Fruit fly (Drosophila melanogaster): ENCODE results near the gene CG12985.
A peak's percentile ranks its signal among the peaks of the same experiment; 100 is the strongest.

CG12985 gene

dm6 chrX:17860711-17861110 is 22.8 kb upstream of the CG12985 start, which contains the start of the genes Arp8 and CG6769 (continued):
- TF ChIP-seq CG8319 (GFP tag; optimal IDR thresholded peaks at IDR 0.05) = no peak
- TF ChIP-seq lz (GFP tag; optimal IDR thresholded peaks at IDR 0.05) = no peak
- TF ChIP-seq Met (GFP tag; optimal IDR thresholded peaks at IDR 0.05) = peak; percentile 39
- no peak for TF ChIP-seq CG8119 (GFP tag; IDR thresholded peaks at IDR 0.05)
- TF ChIP-seq Ets96B (tag; optimal IDR thresholded peaks at IDR 0.05) = no peak
- no peak for TF ChIP-seq CG8632 (GFP tag; optimal IDR thresholded peaks at IDR 0.05)
- TF ChIP-seq CG10631 (GFP tag; optimal IDR thresholded peaks at IDR 0.05) = no peak
- no peak for TF ChIP-seq pdm3 (GFP tag; optimal IDR thresholded peaks at IDR 0.05)
- no peak for TF ChIP-seq spab (GFP tag; optimal IDR thresholded peaks at IDR 0.05)
- TF ChIP-seq Eip75B (GFP tag; optimal IDR thresholded peaks at IDR 0.05) = peak; percentile 3
- peak; percentile 32 for TF ChIP-seq Smox (GFP tag; optimal IDR thresholded peaks at IDR 0.05)
- peak; percentile 22 for TF ChIP-seq topi (GFP tag; optimal IDR thresholded peaks at IDR 0.05)
- no peak for TF ChIP-seq net (GFP tag; optimal IDR thresholded peaks at IDR 0.05)
- TF ChIP-seq CG6276 (GFP tag; optimal IDR thresholded peaks at IDR 0.05) = no peak
- no peak for TF ChIP-seq CG11762 (GFP tag; optimal IDR thresholded peaks at IDR 0.05; ENCODE audit: insufficient read depth)
- no peak for TF ChIP-seq vri (GFP tag; optimal IDR thresholded peaks at IDR 0.05)
- peak; percentile 6 for TF ChIP-seq achi (GFP tag; optimal IDR thresholded peaks at IDR 0.05)
- TF ChIP-seq CG1621 (tag; optimal IDR thresholded peaks at IDR 0.05) = peak; percentile 35
- no peak for TF ChIP-seq fkh (GFP tag; optimal IDR thresholded peaks at IDR 0.05)
- TF ChIP-seq CG6808 (GFP tag; optimal IDR thresholded peaks at IDR 0.05) = no peak
- TF ChIP-seq CG7368 (GFP tag; optimal IDR thresholded peaks at IDR 0.05) = no peak
- TF ChIP-seq Sox14 (GFP tag; optimal IDR thresholded peaks at IDR 0.05) = peak; percentile 56
- no peak for TF ChIP-seq Sox15 (GFP tag; optimal IDR thresholded peaks at IDR 0.05)
- TF ChIP-seq CG16779 (tag; optimal IDR thresholded peaks at IDR 0.05) = no peak
- TF ChIP-seq eg (GFP tag; IDR thresholded peaks at IDR 0.05) = no peak
- TF ChIP-seq CG6163 (GFP tag; IDR thresholded peaks at IDR 0.05) = no peak
- no peak for TF ChIP-seq CG6792 (GFP tag; optimal IDR thresholded peaks at IDR 0.05)
- TF ChIP-seq esn (GFP tag; optimal IDR thresholded peaks at IDR 0.05) = peak; percentile 53

- TF ChIP-seq esn (GFP tag; optimal IDR thresholded peaks at IDR 0.05) = peak; percentile 32
- no peak for TF ChIP-seq CG11294 (GFP tag; IDR thresholded peaks at IDR 0.05)
- TF ChIP-seq Eip78C (GFP tag) = peak; percentile 27
- no peak for TF ChIP-seq Hr4 (GFP tag; optimal IDR thresholded peaks at IDR 0.05)
- TF ChIP-seq acj6 (GFP tag; optimal IDR thresholded peaks at IDR 0.05) = no peak
- no peak for TF ChIP-seq ss (GFP tag; optimal IDR thresholded peaks at IDR 0.05)
- no peak for TF ChIP-seq CG1621 (tag; optimal IDR thresholded peaks at IDR 0.05)
- TF ChIP-seq cyc (GFP tag; optimal IDR thresholded peaks at IDR 0.05) = no peak
- TF ChIP-seq CG10669 (GFP tag; optimal IDR thresholded peaks at IDR 0.05) = no peak
- peak; percentile 18 for TF ChIP-seq Sox102F (GFP tag; optimal IDR thresholded peaks at IDR 0.05)
- TF ChIP-seq salr (GFP tag; optimal IDR thresholded peaks at IDR 0.05) = no peak
- no peak for TF ChIP-seq CG8632 (GFP tag; optimal IDR thresholded peaks at IDR 0.05)
- TF ChIP-seq Blimp-1 (GFP tag; optimal IDR thresholded peaks at IDR 0.05) = no peak
- no peak for TF ChIP-seq vri (GFP tag; optimal IDR thresholded peaks at IDR 0.05)
- TF ChIP-seq CG3032 (tag; optimal IDR thresholded peaks at IDR 0.05) = no peak
- no peak for TF ChIP-seq CG11902 (GFP tag; optimal IDR thresholded peaks at IDR 0.05)
- no peak for TF ChIP-seq OdsH (GFP tag; optimal IDR thresholded peaks at IDR 0.05)
Observed at dm6 chrX:17865103-17865502, 18.4 kb upstream of the CG12985 start.
